Fruit fly (Drosophila melanogaster) whole organism, pupa: Measurements from ENCODE around the gene bves.

ENCODE experiments used
- D1 ChIP-seq: fragments of 200-800 bp; sonication (Bioruptor generic); optimal IDR thresholded peaks from 2 replicates; lab custom pipeline; 2018; ENCODE audit warnings: missing biosample characterization, mild to moderate bottlenecking, missing genetic modification characterization, moderate library complexity
- EcR ChIP-seq: fragments of 200-800 bp; sonication (Bioruptor generic); optimal IDR thresholded peaks from 3 replicates; lab custom pipeline; 2019; ENCODE audit warnings: missing biosample characterization, missing genetic modification characterization, mild to moderate bottlenecking, moderate library complexity, missing genetic modification reagents
- Ets98B ChIP-seq: fragments of 200-800 bp; sonication (Bioruptor generic); IDR thresholded peaks from 2 replicates; pipeline ENCODE4 v1.3.6; 2022; ENCODE audit warnings: missing biosample characterization, missing genetic modification characterization
- fd96Ca ChIP-seq: fragments of 200-800 bp; sonication (Bioruptor generic); IDR thresholded peaks from 3 replicates; pipeline ENCODE4 v1.3.6; 2022; ENCODE audit warnings: missing biosample characterization, missing genetic modification characterization

DNA sequence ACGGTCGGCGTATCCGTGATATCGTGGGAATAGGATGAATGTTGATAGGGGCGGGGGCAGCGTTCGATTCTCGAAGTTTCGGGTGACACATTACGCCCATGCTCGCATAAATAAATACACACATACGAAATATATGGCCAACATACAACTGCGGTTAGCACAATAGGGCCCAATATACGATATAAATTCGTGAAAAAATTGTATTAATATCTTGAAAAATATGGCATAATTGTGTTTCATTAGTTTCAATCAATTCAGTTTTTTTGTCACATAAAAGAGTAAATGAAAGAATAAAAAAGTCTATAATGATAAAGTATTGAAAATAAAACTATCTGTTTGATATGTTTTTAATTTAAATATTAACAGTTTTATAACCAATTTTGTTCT lies 17.8 kb upstream of the bves start:
- TF ChIP-seq EcR (GFP tag; lab: Kevin White, UChicago): no peak
- no peak for TF ChIP-seq fd96Ca (GFP tag; lab: Robert Waterston, UW)
- peak; percentile 14; the same call in 1 of the 2 replicates for TF ChIP-seq Ets98B (GFP tag; lab: Robert Waterston, UW)
- TF ChIP-seq D1 (tag; lab: Kevin White, UChicago): peak; percentile 34
